Worm (Caenorhabditis elegans): ENCODE measurements around the gene C14B9.3.

- TF ChIP-seq ets-4 (tag; optimal IDR thresholded peaks at IDR 0.05) (no peak), tbx-7 (tag; optimal IDR thresholded peaks at IDR 0.05) (no peak), ama-1 (optimal IDR thresholded peaks at IDR 0.05) (no peak), pqm-1 (tag; optimal IDR thresholded peaks at IDR 0.05) (no peak), nfya-1 (tag; optimal IDR thresholded peaks at IDR 0.05) (no peak), tbx-2 (tag; optimal IDR thresholded peaks at IDR 0.05) (no peak), unc-42 (tag; optimal IDR thresholded peaks at IDR 0.05) (no peak)
Observed at ce11 chrIII:8066989-8067388, 41.6 kb upstream of the C14B9.3 start, which contains the start of gene pros-1.

Data from whole organism, late embryonic.